Worm (Caenorhabditis elegans) whole organism, L2 larva: Measurements from ENCODE around the gene ckb-2.

Experiments used
- F13H6.1 ChIP-seq: sonication (generic microtip); optimal IDR thresholded peaks from 2 replicates; lab custom pipeline; 2016; ENCODE audit warnings: missing genetic modification characterization, missing compliant biosample characterization
- R02D3.7 ChIP-seq: fragments of 150-350 bp; optimal IDR thresholded peaks from 2 replicates; lab custom pipeline; 2014; ENCODE audit warnings: missing biosample characterization, missing genetic modification characterization
- ZK546.5 ChIP-seq: sonication (generic microtip); optimal IDR thresholded peaks from 2 replicates; lab custom pipeline; 2017; ENCODE audit warnings: missing biosample characterization, missing genetic modification characterization
- egl-27 ChIP-seq: sonication (generic microtip); optimal IDR thresholded peaks from 3 replicates; lab custom pipeline; 2017; ENCODE audit warnings: missing biosample characterization, missing genetic modification reagents, missing genetic modification characterization
- lin-11 ChIP-seq: fragments of 150-350 bp; sonication (generic microtip); optimal IDR thresholded peaks from 2 replicates; lab custom pipeline; 2014; ENCODE audit warnings: missing biosample characterization, missing genetic modification characterization, inconsistent platforms, mixed read lengths
- lin-13 ChIP-seq: fragments of 150-350 bp; optimal IDR thresholded peaks from 2 replicates; lab custom pipeline; 2014; ENCODE audit warnings: missing biosample characterization, missing genetic modification reagents, missing genetic modification characterization
- lsy-2 ChIP-seq, 2 experiments: fragments of 150-350 bp in 1 of 2; sonication (generic microtip) in 1 of 2; optimal IDR thresholded peaks; 2 replicates each; lab custom pipeline; 2014 to 2017; ENCODE audit warnings: missing biosample characterization in 2 of 2, missing genetic modification characterization in 2 of 2
- mab-5 ChIP-seq: fragments of 150-350 bp; optimal IDR thresholded peaks from 2 replicates; lab custom pipeline; 2014; ENCODE audit warnings: missing biosample characterization, missing genetic modification characterization
- nhr-10 ChIP-seq: sonication (generic microtip); optimal IDR thresholded peaks from 2 replicates; lab custom pipeline; 2017; ENCODE audit warnings: missing biosample characterization, missing genetic modification characterization
- unc-39 ChIP-seq: fragments of 150-350 bp; optimal IDR thresholded peaks from 2 replicates; lab custom pipeline; 2014; ENCODE audit warnings: missing biosample characterization, missing genetic modification characterization
- ztf-11 ChIP-seq: sonication (generic microtip); optimal IDR thresholded peaks from 2 replicates; lab custom pipeline; 2017; ENCODE audit warnings: missing biosample characterization, missing genetic modification characterization

- TF ChIP-seq F13H6.1 (no peak), lin-13 (GFP tag; lab: Kevin White, UChicago) (no peak), lin-11 (tag; lab: Kevin White, UChicago) (no peak), egl-27 (no peak), ztf-11 (no peak), R02D3.7 (tag; lab: Kevin White, UChicago) (no peak), mab-5 (tag; lab: Kevin White, UChicago) (no peak), unc-39 (tag; lab: Kevin White, UChicago) (no peak), nhr-10 (tag; lab: Kevin White, UChicago) (no peak), ZK546.5 (tag; lab: Kevin White, UChicago) (no peak), lsy-2 (tag; optimal IDR thresholded peaks at IDR 0.05; lab: Kevin White, UChicago) (no peak)
Observed at ce11 chrIII:4359900-4360299, 7.8 kb upstream of the ckb-2 start.
